Fruit fly (Drosophila melanogaster): ENCODE data around the gene Edc3.
A peak's percentile ranks its signal among the peaks of the same experiment; 100 is the strongest.

Gene Edc3

DNA sequence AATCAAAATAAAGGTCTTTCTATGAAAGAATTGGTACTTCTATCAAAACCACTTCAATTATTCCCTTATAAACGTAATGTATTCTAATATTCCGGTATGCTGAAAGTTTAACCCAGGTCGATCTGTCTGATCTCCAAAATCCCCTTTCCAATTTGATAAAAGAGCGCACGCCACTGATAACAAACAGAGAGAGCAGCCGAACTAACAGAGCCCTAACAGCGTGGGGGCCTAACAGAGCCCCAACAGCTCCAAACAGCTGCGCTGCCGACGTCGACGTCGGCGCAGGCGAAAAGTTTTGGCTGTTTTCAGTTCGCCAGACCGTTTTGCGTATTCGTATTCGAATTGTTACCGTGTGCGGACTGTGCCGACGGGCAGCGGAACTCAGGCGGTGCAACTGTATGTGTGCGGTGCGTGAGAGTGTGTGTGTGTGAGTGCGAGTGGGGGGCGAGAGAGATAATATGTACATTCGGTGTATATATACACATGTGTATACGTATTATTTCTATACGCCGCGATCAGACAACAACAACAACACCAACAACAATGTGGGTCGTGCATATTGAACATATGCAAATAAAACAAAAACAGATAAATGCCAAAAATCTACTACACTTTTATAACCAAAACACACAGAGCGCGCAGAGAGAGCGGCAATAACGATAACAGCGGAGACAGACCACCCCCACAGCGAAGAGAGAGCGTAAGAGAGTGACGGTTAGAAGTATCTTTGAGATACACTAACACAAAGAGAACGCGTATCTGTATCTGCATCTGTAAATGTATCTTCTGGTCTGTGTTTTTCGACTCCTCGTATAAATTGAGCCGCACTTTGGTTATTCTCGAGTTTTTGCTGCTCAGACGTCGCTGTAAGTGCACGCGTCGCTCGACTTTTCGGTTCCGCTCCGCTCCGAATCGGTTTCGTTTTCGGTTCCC is 42.6 kb downstream of the Edc3 start, which contains the start of gene Oatp74D (continued):
- TF ChIP-seq inv (GFP tag; IDR thresholded peaks at IDR 0.05; ENCODE audit: partially characterized antibody) (peak; percentile 13; the same call in 1 of the 2 replicates), E2f2 (GFP tag; IDR thresholded peaks at IDR 0.05) (peak; percentile 37; the same call in 1 of the 2 replicates), CG10274 (GFP tag; optimal IDR thresholded peaks at IDR 0.05) (no peak), knrl (GFP tag; IDR thresholded peaks at IDR 0.05; ENCODE audit: partially characterized antibody) (no peak), CG7987 (GFP tag; optimal IDR thresholded peaks at IDR 0.05) (peak; percentile 71), CG12219 (GFP tag; optimal IDR thresholded peaks at IDR 0.05) (peak; percentile 17), Ets65A (GFP tag) (peak; percentile 74), Gug (GFP tag; IDR thresholded peaks at IDR 0.05) (peak; percentile 11; the same call in 1 of the 4 replicates), Hand (GFP tag; optimal IDR thresholded peaks at IDR 0.05) (peak; percentile 70), fd64A (GFP tag; optimal IDR thresholded peaks at IDR 0.05) (peak; percentile 80), HmgZ (tag; optimal IDR thresholded peaks at IDR 0.05) (peak; percentile 69), CkIIα-i1 (GFP tag; IDR thresholded peaks at IDR 0.05) (no peak), Hr3 (GFP tag; optimal IDR thresholded peaks at IDR 0.05) (no peak), vvl (GFP tag; IDR thresholded peaks at IDR 0.05) (peak; percentile 85), bab2 (GFP tag; optimal IDR thresholded peaks at IDR 0.05) (peak; percentile 42), D19B (GFP tag; optimal IDR thresholded peaks at IDR 0.05) (no peak), sisA (GFP tag; IDR thresholded peaks at IDR 0.05) (peak; percentile 16; the same call in 1 of the 2 replicates), Jarid2 (GFP tag; optimal IDR thresholded peaks at IDR 0.05) (peak; percentile 83), Trl (optimal IDR thresholded peaks at IDR 0.05) (peak; percentile 98 to 99), Trl (GFP tag; optimal IDR thresholded peaks at IDR 0.05) (peak; percentile 48), CG2678 (tag; optimal IDR thresholded peaks at IDR 0.05) (peak; percentile 67), Abd-B (GFP tag; optimal IDR thresholded peaks at IDR 0.05) (no peak), NFAT (GFP tag; IDR thresholded peaks at IDR 0.05) (0 out of 2 replicates have a peak, but pooled peaks have one; percentile 2), so (GFP tag; IDR thresholded peaks at IDR 0.05) (peak; percentile 69; the same call in 2 of the 3 replicates), Dfd (GFP tag; optimal IDR thresholded peaks at IDR 0.05) (no peak), Taf1 (GFP tag; IDR thresholded peaks at IDR 0.05) (no peak), CG6254 (GFP tag; optimal IDR thresholded peaks at IDR 0.05) (peak; percentile 52), CG5245 (GFP tag; optimal IDR thresholded peaks at IDR 0.05) (no peak), CG32767 (GFP tag; IDR thresholded peaks at IDR 0.05) (peak; percentile 77), CG16815 (GFP tag; optimal IDR thresholded peaks at IDR 0.05) (no peak), hb (GFP tag; IDR thresholded peaks at IDR 0.05; ENCODE audit: partially characterized antibody) (no peak), en (GFP tag; optimal IDR thresholded peaks at IDR 0.05) (no peak), CG17385 (GFP tag; optimal IDR thresholded peaks at IDR 0.05) (no peak), Doc3 (GFP tag; IDR thresholded peaks at IDR 0.05; ENCODE audit: partially characterized antibody) (no peak), Pdp1 (GFP tag; optimal IDR thresholded peaks at IDR 0.05) (peak in 1 of 2 experiments; percentile 57), NfI (GFP tag; optimal IDR thresholded peaks at IDR 0.05) (peak; percentile 8), odd (GFP tag; optimal IDR thresholded peaks at IDR 0.05) (peak; percentile 61), Hmx (GFP tag; optimal IDR thresholded peaks at IDR 0.05) (no peak), Dp (GFP tag; optimal IDR thresholded peaks at IDR 0.05) (no peak), CG13424 (tag; optimal IDR thresholded peaks at IDR 0.05) (peak; percentile 45), pros (GFP tag; optimal IDR thresholded peaks at IDR 0.05) (peak; percentile 87), CG18011 (GFP tag; optimal IDR thresholded peaks at IDR 0.05) (peak; percentile 13), sim (GFP tag; IDR thresholded peaks at IDR 0.05) (no peak), gcm2 (GFP tag; optimal IDR thresholded peaks at IDR 0.05) (peak; percentile 16), CG32532 (GFP tag; IDR thresholded peaks at IDR 0.05) (peak; percentile 69), Adf1 (GFP tag; IDR thresholded peaks at IDR 0.05) (peak; percentile 99), CG3065 (GFP tag; optimal IDR thresholded peaks at IDR 0.05) (no peak), CG17361 (GFP tag; IDR thresholded peaks at IDR 0.05) (no peak; the same call in 2 of the 3 replicates)
